Worm (Caenorhabditis elegans): ENCODE results near the gene dhs-26.

Gene dhs-26

DNA sequence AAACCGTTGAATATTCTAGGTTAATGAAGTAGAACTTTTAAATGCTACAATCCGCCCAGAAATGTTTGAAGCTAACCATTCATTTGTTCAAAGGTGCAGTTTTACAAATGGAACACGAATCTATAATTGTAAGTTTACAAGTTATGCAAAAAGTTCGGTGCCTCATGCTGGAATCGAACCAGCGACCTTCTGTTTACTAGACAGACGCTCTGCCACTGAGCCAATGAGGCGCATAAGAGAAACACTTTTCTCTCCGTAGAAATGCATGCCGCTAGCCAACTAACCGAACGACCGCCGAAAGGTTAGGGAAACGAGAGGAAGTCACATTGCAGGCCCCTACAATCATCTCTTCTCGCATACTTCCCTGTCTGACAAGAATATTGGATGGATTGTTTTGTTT is 9.0 kb upstream of the dhs-26 start (continued):
- TF ChIP-seq ama-1 (optimal IDR thresholded peaks at IDR 0.05) (no peak), nhr-6 (tag; optimal IDR thresholded peaks at IDR 0.05) (peak; percentile 4), dmd-4 (tag; optimal IDR thresholded peaks at IDR 0.05) (no peak), gmeb-1 (tag; optimal IDR thresholded peaks at IDR 0.05) (peak; percentile 64), elt-3 (tag; optimal IDR thresholded peaks at IDR 0.05) (no peak), ZK546.5 (tag; optimal IDR thresholded peaks at IDR 0.05) (no peak), unc-62 (GFP tag; optimal IDR thresholded peaks at IDR 0.05) (no peak)

- TF ChIP-seq nhr-12 (tag; optimal IDR thresholded peaks at IDR 0.05) (no peak), Y55F3AM.14 (GFP tag; optimal IDR thresholded peaks at IDR 0.05) (no peak), lin-39 (tag; optimal IDR thresholded peaks at IDR 0.05) (no peak), nhr-6 (tag; optimal IDR thresholded peaks at IDR 0.05) (no peak), nhr-23 (tag; optimal IDR thresholded peaks at IDR 0.05) (no peak), sma-9 (GFP tag; optimal IDR thresholded peaks at IDR 0.05) (no peak), sma-9 (tag; optimal IDR thresholded peaks at IDR 0.05) (no peak), ama-1 (optimal IDR thresholded peaks at IDR 0.05) (no peak), egl-27 (tag; optimal IDR thresholded peaks at IDR 0.05) (no peak), ceh-82 (tag; optimal IDR thresholded peaks at IDR 0.05) (no peak), R02D3.7 (tag; optimal IDR thresholded peaks at IDR 0.05) (no peak), mdl-1 (tag; optimal IDR thresholded peaks at IDR 0.05) (no peak), ztf-11 (tag; optimal IDR thresholded peaks at IDR 0.05) (no peak), nhr-25 (tag; optimal IDR thresholded peaks at IDR 0.05) (no peak), nhr-77 (tag; optimal IDR thresholded peaks at IDR 0.05) (no peak), F13H6.1 (tag; optimal IDR thresholded peaks at IDR 0.05) (no peak)
Measured at ce11 chrX:3369442-3369841, 7.1 kb upstream of the dhs-26 start.

ce11 chrX:3368659-3369058 is 6.4 kb upstream of the dhs-26 start, which contains the start of gene ZK563.2:
TSS of gene ZK563.2 (plus strand) at chrX:3368959.
- TF ChIP-seq elt-3 (tag; optimal IDR thresholded peaks at IDR 0.05) = no peak
- no peak for TF ChIP-seq nhr-77 (tag; optimal IDR thresholded peaks at IDR 0.05)
- TF ChIP-seq nhr-12 (tag; optimal IDR thresholded peaks at IDR 0.05) = no peak
- no peak for TF ChIP-seq nhr-25 (tag; optimal IDR thresholded peaks at IDR 0.05)
- TF ChIP-seq ztf-11 (tag; optimal IDR thresholded peaks at IDR 0.05) = no peak
- no peak for TF ChIP-seq unc-39 (tag; optimal IDR thresholded peaks at IDR 0.05)
- no peak for TF ChIP-seq nhr-6 (tag; optimal IDR thresholded peaks at IDR 0.05)
- TF ChIP-seq gmeb-1 (tag; optimal IDR thresholded peaks at IDR 0.05) = no peak
- no peak for TF ChIP-seq elt-1 (tag; optimal IDR thresholded peaks at IDR 0.05)
- TF ChIP-seq snpc-4 (tag; optimal IDR thresholded peaks at IDR 0.05) = no peak
- TF ChIP-seq unc-62 (GFP tag; optimal IDR thresholded peaks at IDR 0.05) = no peak
- TF ChIP-seq ZK546.5 (tag; optimal IDR thresholded peaks at IDR 0.05) = no peak

- no peak for TF ChIP-seq mab-5 (tag; optimal IDR thresholded peaks at IDR 0.05)
- no peak for TF ChIP-seq nhr-10 (tag; optimal IDR thresholded peaks at IDR 0.05)
- no peak for TF ChIP-seq ztf-11 (tag; optimal IDR thresholded peaks at IDR 0.05)
- TF ChIP-seq ztf-1 (GFP tag; conservative IDR thresholded peaks at IDR 0.05) = no peak
- no peak for TF ChIP-seq elt-3 (tag; optimal IDR thresholded peaks at IDR 0.05)
Measured at ce11 chrX:3366782-3367181, 4.5 kb upstream of the dhs-26 start.

- TF ChIP-seq elt-3 (tag; optimal IDR thresholded peaks at IDR 0.05) (no peak), nhr-21 (tag; optimal IDR thresholded peaks at IDR 0.05) (no peak), mdl-1 (tag; optimal IDR thresholded peaks at IDR 0.05) (no peak), lin-13 (GFP tag; optimal IDR thresholded peaks at IDR 0.05) (no peak), aly-2 (tag; optimal IDR thresholded peaks at IDR 0.05) (no peak), nhr-129 (tag; optimal IDR thresholded peaks at IDR 0.05) (no peak), nhr-237 (tag; optimal IDR thresholded peaks at IDR 0.05) (no peak), nhr-25 (tag; optimal IDR thresholded peaks at IDR 0.05) (no peak), ama-1 (optimal IDR thresholded peaks at IDR 0.05) (no peak), ztf-4 (tag; optimal IDR thresholded peaks at IDR 0.05) (no peak), unc-62 (GFP tag; optimal IDR thresholded peaks at IDR 0.05) (no peak), C34F6.9 (tag; optimal IDR thresholded peaks at IDR 0.05) (no peak), zag-1 (tag; optimal IDR thresholded peaks at IDR 0.05) (no peak), R02D3.7 (tag; optimal IDR thresholded peaks at IDR 0.05) (no peak), sma-9 (GFP tag; optimal IDR thresholded peaks at IDR 0.05) (no peak), sma-9 (tag; optimal IDR thresholded peaks at IDR 0.05) (no peak), nhr-12 (tag; optimal IDR thresholded peaks at IDR 0.05) (no peak), gmeb-1 (tag; optimal IDR thresholded peaks at IDR 0.05) (no peak), Y55F3AM.14 (GFP tag; optimal IDR thresholded peaks at IDR 0.05) (no peak), lsy-2 (tag; optimal IDR thresholded peaks at IDR 0.05) (no peak), skn-1 (tag; optimal IDR thresholded peaks at IDR 0.05) (no peak)
Measured at ce11 chrX:3351526-3351925, 10.8 kb downstream of the dhs-26 start, which contains the start of gene ZK816.1. TSS of gene ZK816.1 (plus strand) at chrX:3351712.

All from whole organism, L2 larva.